Fruit fly (Drosophila melanogaster) S2 (cell line): ENCODE results near the gene CG31204.

Experiments used
- CG8478 ChIP-seq: fragments of >200 bp; optimal IDR thresholded peaks from 2 replicates; lab custom pipeline; 2018
- CTCF ChIP-seq, 2 experiments: fragments of >200 bp; optimal IDR thresholded peaks; 2 replicates each; lab custom pipeline; 2018

Gene CG31204

DNA sequence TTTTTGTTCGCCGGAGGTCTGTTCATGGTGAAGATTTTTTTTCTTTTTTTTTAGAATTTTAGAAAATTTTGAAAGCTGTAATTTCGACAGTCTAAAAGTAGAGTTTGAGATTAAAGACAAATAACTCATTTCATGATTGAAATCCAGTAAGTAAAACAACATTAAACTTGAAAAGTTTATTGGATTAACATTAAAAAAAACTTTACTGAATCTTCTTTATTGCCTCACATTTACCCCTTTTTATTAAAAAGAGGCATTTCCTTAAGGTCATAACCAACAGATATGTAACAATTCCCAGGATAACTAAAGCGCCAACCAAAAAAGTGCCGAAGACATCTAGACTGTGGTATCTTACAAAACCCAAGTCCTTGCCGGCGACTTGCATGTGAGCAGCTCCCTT lies at the start of gene CG31204:
Gene CG31204 (minus strand): TSS at position 101 of the 400 bp plus-strand sequence.
- TF ChIP-seq CG8478 (lab: Kevin White, UChicago) (no peak), CTCF (optimal IDR thresholded peaks at IDR 0.05; lab: Kevin White, UChicago) (no peak)

DNA sequence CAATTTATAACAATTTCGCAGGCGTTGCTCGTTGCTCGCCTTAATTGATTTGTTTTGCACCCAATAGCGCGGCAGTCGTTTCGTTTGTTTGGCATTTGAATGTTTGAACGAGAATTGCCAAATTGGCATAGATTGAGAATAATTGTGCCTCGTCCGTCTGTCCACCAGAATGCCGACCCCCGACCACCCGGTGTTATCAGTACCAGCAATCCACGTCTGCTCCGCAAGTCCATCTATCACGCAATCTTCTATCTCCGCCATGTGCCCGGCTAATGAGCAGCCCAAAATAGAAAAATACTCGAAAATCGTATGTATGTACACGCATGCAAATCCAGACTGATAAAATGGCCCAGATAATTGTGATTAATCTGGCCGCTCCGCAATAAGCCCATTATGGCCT lies 49.7 kb upstream of the CG31204 start:
- TF ChIP-seq CG8478 (lab: Kevin White, UChicago) (no peak), CTCF (optimal IDR thresholded peaks at IDR 0.05; lab: Kevin White, UChicago) (no peak)

DNA sequence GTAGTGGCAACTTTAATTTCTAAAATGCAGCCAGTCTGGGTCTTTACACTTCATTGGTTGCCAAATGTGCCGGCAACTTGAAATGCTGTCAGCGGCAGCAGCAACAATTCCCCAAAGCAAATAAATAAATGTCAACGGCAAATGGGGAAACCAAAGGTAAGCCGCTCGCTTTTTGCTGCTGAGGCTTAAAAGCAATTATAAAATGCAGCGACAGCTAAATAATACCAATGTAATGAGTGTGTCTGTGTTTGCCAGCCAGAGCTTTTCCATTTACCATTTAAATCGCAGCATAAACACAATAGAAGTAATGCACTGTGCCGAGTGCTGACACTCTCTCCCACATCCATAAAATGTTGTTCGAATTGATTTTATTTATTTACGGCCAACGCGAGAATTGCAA lies 47.2 kb upstream of the CG31204 start:
- no peak for TF ChIP-seq CG8478 (lab: Kevin White, UChicago)
- TF ChIP-seq CTCF (optimal IDR thresholded peaks at IDR 0.05; lab: Kevin White, UChicago), result no peak

DNA sequence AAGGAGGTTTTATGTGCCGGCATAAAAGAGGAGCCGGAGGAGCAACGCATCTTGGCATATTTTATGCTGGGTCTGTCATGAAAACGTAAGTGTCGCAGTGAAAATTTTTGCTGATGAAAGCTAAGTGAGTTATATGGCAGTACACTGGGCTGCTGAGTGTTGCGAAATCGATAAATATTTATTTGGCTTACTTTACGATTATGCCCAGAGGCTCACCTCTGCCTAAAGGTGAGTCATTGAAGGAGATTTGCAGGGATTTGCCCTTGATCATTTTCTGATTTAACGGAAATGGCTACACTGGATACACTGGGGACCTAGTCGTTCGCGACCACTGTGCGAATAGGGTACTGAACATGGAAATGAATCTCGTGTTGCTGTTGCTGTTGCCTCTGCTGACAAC lies 46.7 kb upstream of the CG31204 start:
- no peak for TF ChIP-seq CTCF (optimal IDR thresholded peaks at IDR 0.05; lab: Kevin White, UChicago)
- TF ChIP-seq CG8478 (lab: Kevin White, UChicago), result no peak

DNA sequence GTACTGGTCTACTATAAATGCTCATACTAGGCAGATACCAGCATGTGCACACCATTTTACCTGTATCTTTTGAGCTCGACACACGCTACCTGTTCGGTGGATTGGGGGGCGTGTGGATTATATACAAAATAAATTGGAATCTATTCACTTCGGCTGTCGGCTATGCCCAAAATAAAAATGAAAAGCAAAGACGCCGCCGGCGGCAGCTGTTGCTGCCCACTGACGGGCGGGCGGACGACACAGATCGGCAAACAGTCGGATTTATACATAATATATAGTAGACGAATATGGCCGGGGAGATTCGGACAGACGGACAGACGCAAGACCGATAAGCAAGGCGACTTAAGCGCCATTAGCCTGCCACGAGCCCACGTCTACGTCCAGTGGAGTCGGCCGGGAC lies 45.5 kb upstream of the CG31204 start:
- TF ChIP-seq CTCF (optimal IDR thresholded peaks at IDR 0.05; lab: Kevin White, UChicago) (no peak), CG8478 (lab: Kevin White, UChicago) (no peak)

DNA sequence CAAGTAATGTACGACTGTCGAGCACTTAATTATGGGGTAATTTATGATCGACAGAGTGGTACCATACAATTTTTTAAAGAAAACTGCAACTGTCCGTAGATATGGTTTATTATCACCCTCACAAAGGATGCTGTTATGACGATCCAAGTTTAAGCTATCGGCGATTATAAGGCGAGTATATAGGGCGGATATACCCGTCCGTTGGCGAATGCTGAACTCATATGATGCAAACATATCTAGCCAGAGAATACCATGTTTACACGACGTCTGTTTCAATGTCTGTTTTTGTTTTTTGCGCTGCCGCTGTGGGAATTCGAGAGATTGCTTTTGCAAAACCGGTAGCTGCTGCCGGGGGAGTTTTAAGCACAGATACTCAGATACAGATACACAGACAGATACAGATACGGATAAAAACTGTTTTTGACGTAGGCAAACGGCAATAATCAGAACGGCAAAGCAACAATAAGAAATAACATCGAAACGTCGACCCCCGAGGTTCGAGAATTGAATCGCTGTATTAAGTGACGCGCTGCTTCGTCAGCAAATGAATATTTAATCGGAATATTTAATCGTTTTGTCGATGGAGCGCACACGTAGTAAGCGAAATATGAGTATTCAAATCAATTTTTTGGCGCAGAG lies 44.2 kb upstream of the CG31204 start:
- TF ChIP-seq CG8478 (lab: Kevin White, UChicago) (no peak), CTCF (optimal IDR thresholded peaks at IDR 0.05; lab: Kevin White, UChicago) (no peak)

DNA sequence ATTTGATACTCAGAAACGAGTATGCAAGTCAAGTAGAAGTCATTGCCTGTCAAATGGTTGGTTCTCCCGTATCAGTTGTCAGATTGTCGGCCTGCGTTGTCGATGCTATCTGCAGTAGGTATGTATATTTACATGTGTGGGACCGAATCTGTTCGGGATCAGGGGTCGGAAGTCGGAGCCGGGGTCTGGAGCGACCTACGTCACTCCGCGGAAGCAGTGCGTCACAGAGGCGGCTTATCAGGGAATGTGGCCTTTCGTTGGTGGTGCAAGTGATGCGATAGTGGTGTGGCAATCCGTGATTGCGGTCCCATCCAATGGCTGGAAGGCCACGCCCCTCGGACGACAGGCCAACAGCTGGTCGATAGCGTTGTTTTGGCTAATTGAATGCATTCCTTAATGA lies 42.3 kb upstream of the CG31204 start:
- TF ChIP-seq CG8478 (lab: Kevin White, UChicago), result no peak
- TF ChIP-seq CTCF (optimal IDR thresholded peaks at IDR 0.05; lab: Kevin White, UChicago), result no peak

DNA sequence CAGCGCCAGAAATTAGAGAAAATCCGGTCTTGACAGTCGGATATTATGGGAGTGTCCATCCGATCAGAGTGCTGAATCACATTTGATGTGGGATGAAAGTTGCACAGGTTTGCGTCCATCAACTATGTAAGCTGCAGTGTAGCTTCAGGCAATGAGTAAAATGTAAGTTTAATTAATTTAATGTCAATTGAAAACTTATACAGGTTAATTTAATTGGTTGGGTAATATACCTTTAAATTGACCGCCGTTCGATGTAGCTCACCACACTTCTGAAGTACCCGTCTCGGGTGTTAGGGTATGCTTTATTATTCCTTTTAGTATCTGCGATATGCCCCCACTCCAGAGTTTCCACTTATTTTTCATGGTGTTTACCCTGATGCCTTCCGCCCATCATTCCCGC lies 31.1 kb upstream of the CG31204 start:
- TF ChIP-seq CG8478 (lab: Kevin White, UChicago) (no peak), CTCF (optimal IDR thresholded peaks at IDR 0.05; lab: Kevin White, UChicago) (no peak)

DNA sequence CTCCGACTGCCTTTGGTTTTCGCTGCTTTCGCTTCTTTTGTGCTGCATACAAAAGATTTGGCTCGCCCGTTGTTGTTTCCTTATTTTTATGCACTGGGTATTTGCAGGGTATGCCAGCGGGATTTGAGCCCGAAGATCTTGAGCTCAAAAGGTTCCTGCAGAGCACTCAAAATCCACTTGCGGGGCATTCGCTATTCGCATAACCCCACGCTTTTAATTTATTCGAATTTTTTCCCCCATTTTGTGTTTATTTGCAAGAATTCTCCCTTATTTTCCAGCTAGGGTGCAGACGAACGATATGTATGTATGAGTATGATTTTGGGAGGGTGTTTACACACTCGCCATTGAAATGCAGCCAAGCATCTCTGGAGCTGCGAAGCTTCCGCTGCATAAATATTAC lies 28.7 kb upstream of the CG31204 start:
- TF ChIP-seq CG8478 (lab: Kevin White, UChicago) (no peak), CTCF (optimal IDR thresholded peaks at IDR 0.05; lab: Kevin White, UChicago) (no peak)

DNA sequence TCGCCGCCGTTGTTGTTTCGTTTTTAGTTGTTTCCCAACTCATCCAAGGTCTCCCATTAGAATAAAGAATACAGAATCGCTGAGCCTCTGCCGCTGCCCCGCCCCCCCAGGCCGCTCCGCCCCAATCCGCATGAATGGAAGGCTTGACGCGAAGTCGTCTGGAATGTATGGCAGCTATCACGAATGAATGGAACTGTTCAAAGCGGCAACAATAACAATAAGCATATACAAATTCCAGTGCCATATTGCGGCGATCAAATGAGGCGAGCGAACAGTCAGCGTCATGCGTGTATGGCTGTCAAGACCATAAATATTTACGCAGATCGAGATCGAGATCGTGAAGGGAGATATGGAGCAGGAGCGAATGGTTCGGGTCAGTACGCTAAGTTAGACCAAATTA lies 27.3 kb upstream of the CG31204 start:
- TF ChIP-seq CTCF (optimal IDR thresholded peaks at IDR 0.05; lab: Kevin White, UChicago) (no peak), CG8478 (lab: Kevin White, UChicago) (no peak)

DNA sequence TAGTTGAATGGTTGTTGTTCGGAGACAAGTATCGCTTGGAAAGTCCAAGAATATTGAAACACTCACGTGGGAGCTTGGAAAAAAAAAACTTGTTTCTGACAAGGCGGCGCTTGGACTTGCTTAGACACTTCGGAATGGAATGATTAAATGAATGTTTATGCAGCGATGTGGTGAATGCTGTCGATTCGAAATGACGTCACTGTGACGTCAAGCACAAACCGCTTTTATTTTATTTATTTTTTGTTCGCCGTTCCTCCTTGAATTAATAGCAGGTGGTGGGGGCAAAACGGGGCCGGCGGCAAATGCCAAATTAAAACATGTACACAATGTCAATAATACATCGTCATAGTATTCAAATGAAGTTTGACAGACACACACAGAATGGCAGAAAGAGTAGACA lies 26.2 kb upstream of the CG31204 start:
- TF ChIP-seq CG8478 (lab: Kevin White, UChicago) (no peak), CTCF (optimal IDR thresholded peaks at IDR 0.05; lab: Kevin White, UChicago) (no peak)

DNA sequence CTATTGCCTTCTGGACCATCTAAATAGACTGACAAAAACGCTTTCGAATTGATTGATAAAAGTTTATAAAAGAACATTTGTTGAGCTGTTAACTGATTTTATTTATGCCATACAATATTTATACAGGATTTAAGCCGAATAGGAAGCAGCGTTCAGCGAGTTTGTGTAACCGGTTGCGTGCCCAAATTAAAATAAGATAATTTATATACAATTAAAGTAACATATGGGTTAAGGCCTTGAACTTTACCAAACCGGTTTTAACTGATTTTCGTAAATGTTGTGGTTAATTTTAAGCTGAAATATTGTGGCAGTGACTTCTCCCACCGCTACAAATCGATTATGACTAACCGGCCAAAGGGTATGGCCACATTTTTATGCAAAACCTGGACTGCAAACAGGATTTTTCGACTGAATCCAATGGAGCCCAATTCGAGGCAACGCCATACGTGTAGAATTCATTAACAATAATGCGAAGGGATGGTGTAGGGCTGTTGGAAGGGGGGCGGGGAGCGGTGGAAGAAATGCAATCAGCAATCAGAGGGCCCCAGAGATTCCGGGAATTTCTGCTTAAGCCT lies 16.4 kb upstream of the CG31204 start:
- TF ChIP-seq CTCF (optimal IDR thresholded peaks at IDR 0.05; lab: Kevin White, UChicago) (no peak), CG8478 (lab: Kevin White, UChicago) (no peak)

DNA sequence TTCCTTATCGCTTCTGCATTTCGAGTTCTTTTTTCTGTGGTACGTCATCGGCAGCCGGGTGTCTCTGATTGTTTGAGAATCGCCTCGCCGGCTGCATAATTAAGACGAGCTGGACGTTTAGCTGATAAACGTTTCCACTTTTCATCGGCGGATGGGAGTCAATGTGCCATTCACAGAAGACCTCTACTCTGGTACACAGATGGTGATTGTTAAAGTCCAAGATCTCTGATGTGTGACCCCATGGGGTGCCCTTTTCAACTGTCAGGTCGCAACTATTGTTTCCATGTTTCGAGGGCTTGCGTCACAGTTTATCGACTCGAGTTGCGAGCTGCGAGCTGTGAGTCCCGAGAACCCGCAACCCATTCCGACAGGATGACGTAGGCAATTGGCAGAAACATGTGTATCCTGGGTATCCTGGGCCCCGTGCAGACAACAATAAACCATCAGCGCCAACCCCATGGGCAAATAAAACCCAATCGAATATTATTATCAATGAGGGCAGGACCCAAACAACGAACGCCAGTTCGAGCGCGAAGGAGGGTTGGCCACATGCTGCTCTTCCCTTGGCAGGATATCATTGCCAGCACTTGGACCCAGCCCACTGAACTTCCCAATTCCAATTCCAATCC lies 13.8 kb upstream of the CG31204 start:
- no peak for TF ChIP-seq CTCF (optimal IDR thresholded peaks at IDR 0.05; lab: Kevin White, UChicago)
- TF ChIP-seq CG8478 (lab: Kevin White, UChicago), result no peak

DNA sequence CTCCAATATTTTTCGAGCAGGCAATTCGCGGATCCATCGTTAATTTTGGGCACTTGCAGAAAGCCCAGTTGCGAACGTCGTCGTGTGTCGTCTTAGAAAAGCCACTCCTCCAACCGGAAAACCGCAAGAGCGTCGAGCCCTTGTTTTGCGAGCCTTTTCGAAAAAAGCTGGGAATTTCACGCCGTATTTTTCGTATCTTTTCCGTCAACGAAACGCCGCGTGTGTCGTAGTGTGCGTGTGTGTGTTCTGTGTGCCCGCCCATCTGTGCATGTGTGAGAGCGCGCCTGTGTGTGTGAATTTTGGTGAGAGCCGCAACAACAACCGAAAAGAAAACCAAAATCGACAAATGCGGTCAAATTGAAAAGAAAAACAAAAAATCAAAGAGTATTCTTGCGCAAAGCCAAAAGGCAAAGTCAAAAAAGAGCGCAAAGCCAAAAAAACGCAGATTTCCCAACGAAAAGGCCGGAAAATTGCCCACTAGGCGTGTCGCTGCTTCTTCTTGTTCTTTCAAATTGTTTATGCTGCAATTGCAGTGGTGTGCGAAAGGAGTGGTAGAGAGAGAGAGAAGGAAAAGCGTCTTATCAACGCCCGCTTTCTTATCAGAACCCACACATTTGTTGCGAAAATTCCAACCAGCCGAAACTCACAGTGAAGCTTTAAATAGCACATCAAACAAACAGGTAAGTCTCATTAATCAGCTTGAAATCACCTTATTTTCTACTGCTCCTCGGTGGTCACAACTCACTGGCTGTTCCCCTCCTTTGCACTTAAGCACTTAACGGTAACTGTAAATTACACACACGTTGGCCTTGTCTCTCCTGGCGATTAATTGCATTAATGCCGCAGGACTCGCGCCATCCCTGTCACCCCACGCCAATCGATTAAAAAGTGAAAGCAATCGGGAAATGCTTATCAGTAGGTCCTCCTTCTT lies 12.2 kb upstream of the CG31204 start, which contains the start of gene PNPase:
Gene PNPase (minus strand): TSS at position 176 of the 931 bp plus-strand sequence.
- TF ChIP-seq CTCF (optimal IDR thresholded peaks at IDR 0.05; lab: Kevin White, UChicago), result no peak
- TF ChIP-seq CG8478 (lab: Kevin White, UChicago), result no peak
